Fruit fly (Drosophila melanogaster): ENCODE data around the gene Gba1b.

Gba1b gene

dm6 chr3R:23669401-23670216, 35.0 kb upstream of the Gba1b start, which contains the start of gene CG31145 (continued):
- TF ChIP-seq CG12391 (tag; optimal IDR thresholded peaks at IDR 0.05) (peak; percentile 100), unpg (GFP tag; optimal IDR thresholded peaks at IDR 0.05) (peak; percentile 99), sna (GFP tag; IDR thresholded peaks at IDR 0.05; ENCODE audit: partially characterized antibody) (no peak), grn (GFP tag; optimal IDR thresholded peaks at IDR 0.05) (peak; percentile 95), pros (GFP tag; optimal IDR thresholded peaks at IDR 0.05) (peak; percentile 61), CG17385 (GFP tag; optimal IDR thresholded peaks at IDR 0.05) (peak; percentile 99), vvl (GFP tag; IDR thresholded peaks at IDR 0.05) (peak; percentile 99), CG1233 (GFP tag; optimal IDR thresholded peaks at IDR 0.05) (peak; percentile 99), CG2678 (tag; optimal IDR thresholded peaks at IDR 0.05) (peak; percentile 100), CG3838 (GFP tag; optimal IDR thresholded peaks at IDR 0.05) (peak; percentile 96), BEAF-32 (GFP tag; optimal IDR thresholded peaks at IDR 0.05) (peak; percentile 41), CG30431 (GFP tag; optimal IDR thresholded peaks at IDR 0.05) (peak; percentile 99), klu (GFP tag; IDR thresholded peaks at IDR 0.05) (peak; percentile 99), CG12299 (tag; optimal IDR thresholded peaks at IDR 0.05) (peak; percentile 99), fru (optimal IDR thresholded peaks at IDR 0.05) (no peak), Aef1 (GFP tag; IDR thresholded peaks at IDR 0.05) (peak; percentile 99), CG1603 (tag; optimal IDR thresholded peaks at IDR 0.05) (peak; percentile 98), kah (GFP tag; optimal IDR thresholded peaks at IDR 0.05) (peak; percentile 97), CG3281 (GFP tag; optimal IDR thresholded peaks at IDR 0.05) (peak; percentile 100), gro (GFP tag; optimal IDR thresholded peaks at IDR 0.05) (peak; percentile 100), CG11247 (GFP tag; IDR thresholded peaks at IDR 0.05) (peak; percentile 98), trh (GFP tag; optimal IDR thresholded peaks at IDR 0.05) (peak; percentile 99), Dbx (GFP tag; IDR thresholded peaks at IDR 0.05) (peak; percentile 99), hth (optimal IDR thresholded peaks at IDR 0.05) (no peak), CG8359 (GFP tag; optimal IDR thresholded peaks at IDR 0.05; ENCODE audit: borderline replicate concordance) (peak; percentile 96), Ptx1 (GFP tag; IDR thresholded peaks at IDR 0.05) (peak; percentile 99), CG5953 (GFP tag; IDR thresholded peaks at IDR 0.05) (peak; percentile 98), jigr1 (GFP tag; IDR thresholded peaks at IDR 0.05) (peak; percentile 99), CG7928 (GFP tag; optimal IDR thresholded peaks at IDR 0.05) (peak; percentile 86), sima (GFP tag; optimal IDR thresholded peaks at IDR 0.05) (peak; percentile 98), CG4360 (GFP tag; IDR thresholded peaks at IDR 0.05) (peak; percentile 88), nom (GFP tag; optimal IDR thresholded peaks at IDR 0.05) (peak; percentile 95), CG10274 (GFP tag; optimal IDR thresholded peaks at IDR 0.05) (peak; percentile 97), CG10147 (GFP tag; optimal IDR thresholded peaks at IDR 0.05) (peak; percentile 99), cato (GFP tag; optimal IDR thresholded peaks at IDR 0.05; ENCODE audit: borderline replicate concordance) (peak; percentile 99), CG3163 (GFP tag; optimal IDR thresholded peaks at IDR 0.05) (peak; percentile 95), CTCF (GFP tag; optimal IDR thresholded peaks at IDR 0.05) (peak; percentile 86), Side (GFP tag; optimal IDR thresholded peaks at IDR 0.05) (peak; percentile 100), her (GFP tag; optimal IDR thresholded peaks at IDR 0.05) (peak; percentile 98), Bdp1 (GFP tag; optimal IDR thresholded peaks at IDR 0.05) (peak; percentile 96), CG7963 (GFP tag; IDR thresholded peaks at IDR 0.05; ENCODE audit: partially characterized antibody) (0 out of 3 replicates have a peak, but pooled peaks have one; percentile 47), Jarid2 (GFP tag; optimal IDR thresholded peaks at IDR 0.05) (peak; percentile 97), Sox102F (GFP tag; optimal IDR thresholded peaks at IDR 0.05) (peak; percentile 100), CG8089 (GFP tag; optimal IDR thresholded peaks at IDR 0.05) (peak; percentile 99), CG6654 (GFP tag; optimal IDR thresholded peaks at IDR 0.05) (peak; percentile 96), maf-S (GFP tag; optimal IDR thresholded peaks at IDR 0.05) (peak; percentile 99), oc (tag; optimal IDR thresholded peaks at IDR 0.05) (peak; percentile 99), CG8924 (tag; optimal IDR thresholded peaks at IDR 0.05) (peak; percentile 100), CG10366 (GFP tag; IDR thresholded peaks at IDR 0.05) (peak; percentile 99), CG12104 (GFP tag; optimal IDR thresholded peaks at IDR 0.05) (peak; percentile 100)
